Worm (Caenorhabditis elegans): ENCODE measurements around the gene dsc-1.

dsc-1 gene

DNA sequence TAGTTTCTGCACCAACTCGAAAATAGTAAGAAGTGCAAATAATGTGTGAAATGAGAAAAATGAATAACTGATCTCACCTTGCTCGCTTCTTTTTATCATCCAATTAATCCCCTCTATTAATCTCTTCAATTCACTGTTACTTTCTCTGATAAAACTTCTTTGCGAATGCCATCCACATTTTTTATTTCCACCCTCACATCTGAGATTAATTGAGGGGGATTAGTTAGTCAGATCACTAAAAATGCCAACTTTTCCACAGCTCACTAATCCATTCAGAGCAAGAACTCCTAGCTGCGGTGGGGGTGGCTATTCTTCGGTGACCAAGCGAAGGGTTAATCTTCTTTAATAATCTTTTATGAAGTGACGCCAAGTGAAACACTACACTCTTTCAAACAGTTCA is at the start of gene dsc-1:
Gene dsc-1, minus strand, starts transcription at position 46 of the 400 bp plus-strand sequence.
- no peak for TF ChIP-seq cog-1 (tag; optimal IDR thresholded peaks at IDR 0.05)
- no peak for TF ChIP-seq ztf-29 (GFP tag; IDR thresholded peaks at IDR 0.05)
- no peak for TF ChIP-seq ztf-23 (GFP tag; IDR thresholded peaks at IDR 0.05)
- no peak for TF ChIP-seq flt-1 (GFP tag; IDR thresholded peaks at IDR 0.05)
- TF ChIP-seq T22C8.4 (GFP tag; IDR thresholded peaks at IDR 0.05): no peak
- TF ChIP-seq ref-1 (GFP tag; conservative IDR thresholded peaks at IDR 0.05): no peak
- TF ChIP-seq med-1 (GFP tag; optimal IDR thresholded peaks at IDR 0.05; ENCODE audit: insufficient read depth): no peak
- no peak for TF ChIP-seq tab-1 (GFP tag; IDR thresholded peaks at IDR 0.05)
- no peak for TF ChIP-seq klf-2 (GFP tag; conservative IDR thresholded peaks at IDR 0.05)

DNA sequence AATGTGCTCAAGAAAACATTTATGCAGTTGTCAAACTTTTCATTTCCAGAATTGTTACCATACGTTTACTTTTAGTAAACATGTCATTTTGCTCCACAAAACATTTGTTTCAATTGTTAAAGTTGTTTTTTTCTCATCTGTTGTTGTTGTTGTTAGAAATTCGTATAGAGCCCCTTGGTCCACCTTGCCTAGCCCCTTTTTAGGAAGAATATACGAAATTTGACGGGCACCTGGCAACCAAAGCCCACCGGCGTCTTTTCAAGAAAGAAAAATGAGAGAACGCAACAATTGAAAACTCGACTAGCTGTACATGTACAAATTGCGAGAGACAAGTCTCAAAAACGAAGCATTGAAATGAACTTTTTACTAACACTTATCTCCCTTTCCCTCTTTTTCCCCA is 49.8 kb upstream of the dsc-1 start, which contains the start of gene F09B12.5:
Gene F09B12.5, plus strand, starts transcription at position 301 of the 400 bp plus-strand sequence.
- TF ChIP-seq flt-1 (GFP tag; IDR thresholded peaks at IDR 0.05) (no peak), ref-1 (GFP tag; conservative IDR thresholded peaks at IDR 0.05) (no peak), med-1 (GFP tag; optimal IDR thresholded peaks at IDR 0.05; ENCODE audit: insufficient read depth) (no peak), klf-2 (GFP tag; conservative IDR thresholded peaks at IDR 0.05) (no peak), cog-1 (tag; optimal IDR thresholded peaks at IDR 0.05) (no peak)

DNA sequence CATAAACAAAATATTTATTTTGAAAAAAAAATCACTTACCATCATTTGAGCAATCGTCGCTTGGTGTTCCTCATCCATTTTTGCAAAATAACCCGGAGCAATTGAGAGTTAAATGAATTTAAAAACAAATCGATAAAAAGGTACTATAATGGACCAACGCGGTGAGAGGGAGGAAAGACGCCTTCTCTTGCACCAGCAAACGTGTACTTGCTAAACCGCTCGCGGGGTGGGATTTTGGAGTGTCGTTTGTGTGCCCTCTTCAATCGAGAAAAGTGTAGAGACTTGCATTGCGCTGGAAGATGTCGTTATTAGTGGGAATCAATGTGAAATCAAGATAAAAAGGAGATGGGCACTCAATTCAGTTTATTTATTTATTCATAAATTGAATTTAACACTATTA is 49.2 kb upstream of the dsc-1 start, which contains the start of gene H40L08.1:
Gene H40L08.1, minus strand, starts transcription at position 292 of the 400 bp plus-strand sequence.
- TF ChIP-seq ztf-23 (GFP tag; IDR thresholded peaks at IDR 0.05) (no peak), flt-1 (GFP tag; IDR thresholded peaks at IDR 0.05) (no peak), ref-1 (GFP tag; conservative IDR thresholded peaks at IDR 0.05) (no peak), med-1 (GFP tag; optimal IDR thresholded peaks at IDR 0.05; ENCODE audit: insufficient read depth) (no peak), cog-1 (tag; optimal IDR thresholded peaks at IDR 0.05) (no peak), tab-1 (GFP tag; IDR thresholded peaks at IDR 0.05) (no peak), ztf-29 (GFP tag; IDR thresholded peaks at IDR 0.05) (no peak), klf-2 (GFP tag; conservative IDR thresholded peaks at IDR 0.05) (no peak), T22C8.4 (GFP tag; IDR thresholded peaks at IDR 0.05) (no peak)

DNA sequence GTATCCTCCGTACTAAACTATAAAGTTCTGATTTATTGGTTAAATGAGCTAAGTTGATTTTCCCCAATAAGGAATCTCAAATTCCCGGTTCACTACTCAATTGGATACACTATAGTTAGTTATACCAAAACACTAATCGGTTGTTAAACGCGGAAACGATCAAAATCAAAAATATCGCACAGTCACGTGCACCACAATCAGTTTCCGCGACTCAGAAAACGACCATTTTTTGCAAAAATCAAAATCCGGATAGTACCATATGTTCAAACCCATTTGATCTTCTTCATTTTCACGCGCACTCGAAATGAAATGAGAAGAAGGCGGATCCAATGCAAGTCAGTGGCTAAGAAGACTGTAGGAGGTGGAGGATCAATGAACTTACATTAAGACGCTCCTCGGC is 46.9 kb upstream of the dsc-1 start:
- TF ChIP-seq cog-1 (tag; optimal IDR thresholded peaks at IDR 0.05) (no peak), ztf-29 (GFP tag; IDR thresholded peaks at IDR 0.05) (no peak), klf-2 (GFP tag; conservative IDR thresholded peaks at IDR 0.05) (no peak), flt-1 (GFP tag; IDR thresholded peaks at IDR 0.05) (no peak), med-1 (GFP tag; optimal IDR thresholded peaks at IDR 0.05; ENCODE audit: insufficient read depth) (no peak), tab-1 (GFP tag; IDR thresholded peaks at IDR 0.05) (no peak), T22C8.4 (GFP tag; IDR thresholded peaks at IDR 0.05) (no peak), ztf-23 (GFP tag; IDR thresholded peaks at IDR 0.05) (no peak), ref-1 (GFP tag; conservative IDR thresholded peaks at IDR 0.05) (no peak)

DNA sequence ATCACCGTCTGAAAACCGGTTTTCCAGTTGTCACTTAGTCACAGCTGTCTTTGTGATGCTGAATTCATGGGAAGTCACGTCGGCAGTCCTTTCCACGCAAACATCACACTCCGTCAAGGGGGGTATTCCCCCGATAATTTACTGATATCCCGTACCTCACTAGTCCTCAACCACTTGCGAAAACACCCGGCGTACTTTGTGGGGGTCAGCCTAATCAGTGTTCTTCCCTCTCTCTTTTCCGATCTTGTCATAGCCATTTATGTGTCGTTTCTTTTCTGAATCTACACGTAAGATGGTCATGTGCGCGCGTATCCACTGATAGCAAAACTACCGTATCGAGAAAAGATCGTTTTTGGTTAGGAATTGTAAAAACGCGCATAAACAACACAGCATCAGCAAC is 44.8 kb upstream of the dsc-1 start:
- TF ChIP-seq klf-2 (GFP tag; conservative IDR thresholded peaks at IDR 0.05) (no peak), cog-1 (tag; optimal IDR thresholded peaks at IDR 0.05) (no peak), T22C8.4 (GFP tag; IDR thresholded peaks at IDR 0.05) (no peak), med-1 (GFP tag; optimal IDR thresholded peaks at IDR 0.05; ENCODE audit: insufficient read depth) (no peak), ztf-23 (GFP tag; IDR thresholded peaks at IDR 0.05) (no peak), flt-1 (GFP tag; IDR thresholded peaks at IDR 0.05) (no peak), ref-1 (GFP tag; conservative IDR thresholded peaks at IDR 0.05) (no peak), ztf-29 (GFP tag; IDR thresholded peaks at IDR 0.05) (no peak), tab-1 (GFP tag; IDR thresholded peaks at IDR 0.05) (no peak)

DNA sequence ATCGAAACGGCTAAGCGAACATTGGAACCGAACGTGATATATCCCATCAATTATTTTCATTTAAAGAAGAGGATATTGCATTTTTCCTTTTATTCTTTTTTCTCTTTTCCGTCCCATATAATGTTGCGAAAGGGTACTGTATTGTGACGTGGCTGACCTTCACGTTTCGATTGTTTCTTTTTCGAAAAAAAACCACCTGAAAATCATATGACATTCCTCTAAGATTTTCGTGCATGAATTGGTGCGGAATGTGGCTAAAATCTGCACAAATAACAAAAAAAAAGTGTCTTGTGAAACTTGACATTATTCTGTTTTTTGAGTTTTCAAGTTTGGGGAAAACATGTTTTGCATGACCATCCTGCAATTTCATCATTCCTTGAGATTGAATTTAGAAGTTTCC is 43.6 kb upstream of the dsc-1 start:
- TF ChIP-seq T22C8.4 (GFP tag; IDR thresholded peaks at IDR 0.05) (no peak), cog-1 (tag; optimal IDR thresholded peaks at IDR 0.05) (no peak), klf-2 (GFP tag; conservative IDR thresholded peaks at IDR 0.05) (no peak), tab-1 (GFP tag; IDR thresholded peaks at IDR 0.05) (no peak), ztf-29 (GFP tag; IDR thresholded peaks at IDR 0.05) (no peak), ztf-23 (GFP tag; IDR thresholded peaks at IDR 0.05) (no peak), med-1 (GFP tag; optimal IDR thresholded peaks at IDR 0.05; ENCODE audit: insufficient read depth) (no peak), flt-1 (GFP tag; IDR thresholded peaks at IDR 0.05) (no peak)

DNA sequence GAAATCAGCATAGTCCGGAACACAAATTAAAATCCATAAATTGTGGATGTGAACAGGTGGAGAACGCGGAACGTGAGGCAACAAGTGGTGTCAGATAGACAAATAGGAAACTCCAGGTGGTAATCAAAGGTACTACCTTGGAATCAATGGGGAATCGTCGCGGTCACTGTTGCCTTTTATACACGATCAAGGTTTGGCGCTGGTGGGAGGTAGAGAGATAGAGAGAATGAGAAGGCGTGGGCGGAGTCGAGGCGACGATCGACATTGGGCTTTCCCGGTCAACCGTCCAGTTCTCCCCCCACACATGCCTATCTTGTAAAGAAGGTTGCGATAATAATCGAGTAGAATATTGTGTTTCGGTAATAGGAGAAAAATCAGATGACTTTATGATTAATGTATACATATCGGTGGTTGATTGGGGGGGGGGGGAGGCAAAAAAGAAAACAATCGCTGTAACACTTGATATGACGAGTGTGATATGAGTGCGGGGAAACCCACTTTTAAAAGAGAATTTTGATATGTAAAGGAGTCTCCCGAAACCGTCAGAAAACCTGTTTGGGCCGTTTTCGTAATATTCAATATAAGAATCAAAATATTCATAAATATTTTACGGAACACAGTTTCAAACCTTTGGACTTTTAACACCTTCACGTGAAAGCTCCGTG is 43.1 kb upstream of the dsc-1 start, which contains the start of the genes H40L08.8, H40L08.2 and H40L08.7:
Gene H40L08.8, minus strand, starts transcription at position 37 of the 665 bp plus-strand sequence.
Gene H40L08.2, minus strand, starts transcription at position 148 of the 665 bp plus-strand sequence.
Gene H40L08.7, minus strand, starts transcription at position 148 of the 665 bp plus-strand sequence.
- TF ChIP-seq ztf-23 (GFP tag; IDR thresholded peaks at IDR 0.05) (no peak), klf-2 (GFP tag; conservative IDR thresholded peaks at IDR 0.05) (no peak)

DNA sequence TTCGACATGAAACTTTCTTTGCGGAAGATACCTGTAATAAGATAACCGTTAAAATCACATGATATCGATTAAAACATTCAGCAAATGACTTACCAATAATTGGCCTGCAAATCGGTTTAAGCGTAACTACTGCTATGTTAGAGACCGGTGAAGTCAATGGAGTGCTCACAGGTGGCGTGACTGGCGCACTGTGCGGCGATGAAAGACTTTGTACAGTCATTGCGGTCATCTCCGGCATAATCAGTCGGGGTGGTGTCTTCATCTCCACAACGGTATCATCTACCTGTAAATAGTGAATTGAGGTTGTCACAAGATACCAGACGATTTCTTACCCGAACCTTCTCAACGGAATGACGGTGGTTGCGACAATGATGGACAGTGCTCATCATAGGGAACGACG is 42.3 kb upstream of the dsc-1 start:
- TF ChIP-seq med-1 (GFP tag; optimal IDR thresholded peaks at IDR 0.05; ENCODE audit: insufficient read depth): no peak

DNA sequence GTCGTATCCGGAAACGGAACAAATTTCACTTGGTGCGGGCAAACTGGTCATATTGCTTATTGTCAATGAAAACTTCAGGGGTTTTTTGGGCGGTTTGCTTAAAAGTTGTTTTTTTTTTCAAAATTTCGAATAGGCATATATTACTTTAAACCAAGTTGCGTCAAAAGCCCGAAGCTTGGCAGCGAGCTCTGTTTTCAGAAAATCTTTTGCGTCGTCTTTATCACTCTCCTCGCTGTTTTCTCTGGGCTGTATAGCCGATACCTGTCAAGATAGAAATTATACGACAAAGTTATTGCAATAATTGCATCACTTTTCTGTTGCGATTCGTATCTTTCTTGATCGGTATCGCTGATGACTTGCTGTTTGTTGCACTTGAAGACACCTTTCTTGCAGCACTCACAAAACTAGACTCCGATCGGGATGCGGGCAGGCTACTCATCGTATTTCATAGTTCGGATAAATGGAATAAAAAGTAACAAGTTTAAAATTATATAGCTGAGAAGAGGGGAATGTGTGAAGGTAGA is 41.5 kb upstream of the dsc-1 start, which contains the start of the genes H40L08.3 and H40L08.9:
Gene H40L08.3, minus strand, starts transcription at position 51 of the 524 bp plus-strand sequence.
Gene H40L08.9, minus strand, starts transcription at position 439 of the 524 bp plus-strand sequence.
- TF ChIP-seq tab-1 (GFP tag; IDR thresholded peaks at IDR 0.05) (no peak), ztf-29 (GFP tag; IDR thresholded peaks at IDR 0.05) (no peak), ztf-23 (GFP tag; IDR thresholded peaks at IDR 0.05) (no peak), med-1 (GFP tag; optimal IDR thresholded peaks at IDR 0.05; ENCODE audit: insufficient read depth) (no peak), cog-1 (tag; optimal IDR thresholded peaks at IDR 0.05) (no peak), T22C8.4 (GFP tag; IDR thresholded peaks at IDR 0.05) (no peak), flt-1 (GFP tag; IDR thresholded peaks at IDR 0.05) (no peak), ref-1 (GFP tag; conservative IDR thresholded peaks at IDR 0.05) (no peak), klf-2 (GFP tag; conservative IDR thresholded peaks at IDR 0.05) (no peak)

DNA sequence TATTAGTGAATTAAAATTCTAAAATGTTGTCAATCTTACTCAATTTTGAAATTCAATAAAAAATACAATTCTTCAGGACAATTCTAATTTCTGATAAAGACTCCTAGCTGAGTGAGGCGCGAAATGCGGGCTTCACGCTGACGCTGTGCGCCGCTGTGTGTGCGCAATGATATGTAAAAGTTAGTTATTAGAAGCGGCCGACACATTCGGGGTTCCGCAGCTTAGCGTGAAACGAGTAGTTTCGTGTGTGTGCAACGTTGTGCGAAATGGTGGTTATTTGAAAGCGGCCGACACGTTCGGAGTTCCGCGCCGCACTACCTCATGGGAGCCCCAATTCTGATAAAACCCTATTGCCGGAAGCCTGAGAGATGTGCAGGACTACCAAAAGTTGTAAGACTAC is 40.5 kb upstream of the dsc-1 start:
- no peak for TF ChIP-seq klf-2 (GFP tag; conservative IDR thresholded peaks at IDR 0.05)
- no peak for TF ChIP-seq ztf-23 (GFP tag; IDR thresholded peaks at IDR 0.05)
- no peak for TF ChIP-seq ref-1 (GFP tag; conservative IDR thresholded peaks at IDR 0.05)
- TF ChIP-seq T22C8.4 (GFP tag; IDR thresholded peaks at IDR 0.05): no peak
- no peak for TF ChIP-seq ztf-29 (GFP tag; IDR thresholded peaks at IDR 0.05)
- no peak for TF ChIP-seq flt-1 (GFP tag; IDR thresholded peaks at IDR 0.05)
- no peak for TF ChIP-seq tab-1 (GFP tag; IDR thresholded peaks at IDR 0.05)
- TF ChIP-seq cog-1 (tag; optimal IDR thresholded peaks at IDR 0.05): no peak
- TF ChIP-seq med-1 (GFP tag; optimal IDR thresholded peaks at IDR 0.05; ENCODE audit: insufficient read depth): no peak

Data from whole organism, midembryonic.